Fruit fly (Drosophila melanogaster) whole organism, embryonic: ENCODE measurements around the gene CG5290.

Source experiments
- B-H2 ChIP-seq: fragments of 200-800 bp; sonication (Bioruptor generic); optimal IDR thresholded peaks from 2 replicates; lab custom pipeline; 2018; ENCODE audit warnings: missing biosample characterization, mild to moderate bottlenecking, missing genetic modification characterization
- CG10267 ChIP-seq: fragments of 200-800 bp; sonication (Bioruptor generic); optimal IDR thresholded peaks from 2 replicates; lab custom pipeline; 2018; ENCODE audit warnings: missing biosample characterization, mild to moderate bottlenecking, missing genetic modification characterization, moderate library complexity
- CG10462 ChIP-seq: fragments of 200-800 bp; sonication (Bioruptor generic); optimal IDR thresholded peaks from 2 replicates; lab custom pipeline; 2016; ENCODE audit warnings: missing biosample characterization, missing genetic modification characterization
- CG11085 ChIP-seq: fragments of 200-800 bp; sonication (Bioruptor generic); IDR thresholded peaks from 2 replicates; pipeline ENCODE4 v1.3.6; 2022; ENCODE audit warnings: missing biosample characterization, missing genetic modification characterization
- CG11247 ChIP-seq: fragments of 200-800 bp; sonication (Bioruptor generic); IDR thresholded peaks from 2 replicates; pipeline ENCODE4 v1.3.6; 2022; ENCODE audit warnings: missing biosample characterization, missing genetic modification characterization
- CG12769 ChIP-seq: fragments of 200-800 bp; sonication (Bioruptor generic); optimal IDR thresholded peaks from 2 replicates; lab custom pipeline; 2019; ENCODE audit warnings: missing biosample characterization, mild to moderate bottlenecking, missing genetic modification characterization, moderate library complexity
- CG14014 ChIP-seq: fragments of 200-800 bp; sonication (Bioruptor generic); IDR thresholded peaks from 2 replicates; pipeline ENCODE4 v1.3.6; 2022; ENCODE audit warnings: missing biosample characterization, missing genetic modification characterization
- CG14860 ChIP-seq: fragments of 200-800 bp; sonication (Bioruptor generic); IDR thresholded peaks from 3 replicates; pipeline ENCODE4 v1.3.6; 2022; ENCODE audit warnings: missing biosample characterization, missing genetic modification characterization; ENCODE audit not compliant: partially characterized antibody
- CG1647 ChIP-seq: fragments of 200-800 bp; sonication (Bioruptor generic); optimal IDR thresholded peaks from 3 replicates; lab custom pipeline; 2016; ENCODE audit warnings: missing biosample characterization, missing genetic modification characterization
- CG16815 ChIP-seq: fragments of 200-800 bp; sonication (Bioruptor generic); optimal IDR thresholded peaks from 3 replicates; lab custom pipeline; 2017; ENCODE audit warnings: missing biosample characterization, mild to moderate bottlenecking, missing genetic modification characterization
- CG18476 ChIP-seq: fragments of 200-800 bp; sonication (Bioruptor generic); optimal IDR thresholded peaks from 2 replicates; lab custom pipeline; 2016; ENCODE audit warnings: missing biosample characterization, mild to moderate bottlenecking, missing genetic modification characterization
- CG2116 ChIP-seq: fragments of 200-800 bp; sonication (Bioruptor generic); optimal IDR thresholded peaks from 3 replicates; lab custom pipeline; 2018; ENCODE audit warnings: missing biosample characterization, mild to moderate bottlenecking, missing genetic modification characterization
- CG30403 ChIP-seq: fragments of 200-800 bp; sonication (Bioruptor generic); optimal IDR thresholded peaks from 3 replicates; lab custom pipeline; 2016; ENCODE audit warnings: missing biosample characterization, missing genetic modification characterization
- CG31224 ChIP-seq: fragments of 200-800 bp; sonication (Bioruptor generic); IDR thresholded peaks from 2 replicates; pipeline ENCODE4 v1.3.6; 2022; ENCODE audit warnings: missing biosample characterization, missing genetic modification characterization
- CG32532 ChIP-seq: fragments of 200-800 bp; sonication (Bioruptor generic); IDR thresholded peaks from 2 replicates; pipeline ENCODE4 v1.3.6; 2022; ENCODE audit warnings: missing biosample characterization, missing genetic modification characterization
- CG34376 ChIP-seq: fragments of 200-800 bp; sonication (Bioruptor generic); optimal IDR thresholded peaks from 2 replicates; lab custom pipeline; 2018; ENCODE audit warnings: missing biosample characterization, mild to moderate bottlenecking, missing genetic modification characterization
- CG6689 ChIP-seq: fragments of 200-800 bp; sonication (Bioruptor generic); IDR thresholded peaks from 2 replicates; pipeline ENCODE4 v1.3.6; 2022; ENCODE audit warnings: missing biosample characterization, missing genetic modification characterization
- CG8388 ChIP-seq: fragments of 200-800 bp; sonication (Bioruptor generic); optimal IDR thresholded peaks from 2 replicates; lab custom pipeline; 2019; ENCODE audit warnings: missing biosample characterization, mild to moderate bottlenecking, missing genetic modification characterization, moderate library complexity
- CG8765 ChIP-seq: fragments of 200-800 bp; sonication (Bioruptor generic); IDR thresholded peaks from 2 replicates; pipeline ENCODE4 v1.3.6; 2022; ENCODE audit warnings: missing biosample characterization, missing genetic modification characterization
- CkIIα-i1 ChIP-seq: fragments of 200-800 bp; sonication (Bioruptor generic); IDR thresholded peaks from 2 replicates; pipeline ENCODE4 v1.3.6; 2022; ENCODE audit warnings: missing biosample characterization, missing genetic modification characterization
- CrebB ChIP-seq: fragments of 200-800 bp; sonication (Bioruptor generic); optimal IDR thresholded peaks from 3 replicates; lab custom pipeline; 2018; ENCODE audit warnings: missing biosample characterization, mild to moderate bottlenecking, missing genetic modification characterization
- E2f1 ChIP-seq: fragments of 200-800 bp; sonication (Bioruptor generic); IDR thresholded peaks from 2 replicates; pipeline ENCODE4 v1.3.6; 2022; ENCODE audit warnings: missing biosample characterization, missing genetic modification characterization
- E2f2 ChIP-seq: fragments of 200-800 bp; sonication (Bioruptor generic); IDR thresholded peaks from 2 replicates; pipeline ENCODE4 v1.3.6; 2022; ENCODE audit warnings: missing biosample characterization, missing genetic modification characterization
- Ets65A ChIP-seq: fragments of 200-800 bp; sonication (Bioruptor generic); peaks from one replicate; lab custom pipeline; 2016; ENCODE audit warnings: missing biosample characterization, missing genetic modification characterization
- Hsf ChIP-seq: fragments of 200-800 bp; sonication (Bioruptor generic); optimal IDR thresholded peaks from 3 replicates; lab custom pipeline; 2016; ENCODE audit warnings: missing biosample characterization, missing genetic modification characterization
- Trl ChIP-seq, 3 experiments: fragments of >200 bp in 2 of 3; fragments of 200-800 bp in 1 of 3; sonication (Bioruptor generic) in 1 of 3; optimal IDR thresholded peaks; 2 replicates in 1 of 3; 3 replicates in 2 of 3; lab custom pipeline; 2016 to 2017; ENCODE audit warnings: missing biosample characterization in 1 of 3, missing genetic modification characterization in 1 of 3
- abd-A ChIP-seq: fragments of 200-800 bp; sonication (Bioruptor generic); optimal IDR thresholded peaks from 3 replicates; lab custom pipeline; 2019; ENCODE audit warnings: missing biosample characterization, mild to moderate bottlenecking, missing genetic modification characterization, moderate library complexity
- ci ChIP-seq: fragments of 200-800 bp; sonication (Bioruptor generic); IDR thresholded peaks from 3 replicates; pipeline ENCODE4 v1.3.6; 2022; ENCODE audit warnings: missing biosample characterization, missing genetic modification characterization
- crol ChIP-seq: fragments of 200-800 bp; sonication (Bioruptor generic); IDR thresholded peaks from 2 replicates; pipeline ENCODE4 v1.3.6; 2022; ENCODE audit warnings: missing biosample characterization, missing genetic modification characterization
- dm ChIP-seq: fragments of 200-800 bp; sonication (Bioruptor generic); optimal IDR thresholded peaks from 3 replicates; lab custom pipeline; 2016; ENCODE audit warnings: missing biosample characterization, missing genetic modification characterization
- dpn ChIP-seq, 2 experiments: fragments of 200-800 bp; sonication (Bioruptor generic); optimal IDR thresholded peaks; 3 replicates each; lab custom pipeline; 2016; ENCODE audit warnings: missing biosample characterization in 2 of 2, missing genetic modification characterization in 2 of 2
- dysf ChIP-seq: fragments of 200-800 bp; sonication (Bioruptor generic); IDR thresholded peaks from 3 replicates; pipeline ENCODE4 v1.3.6; 2022; ENCODE audit warnings: missing biosample characterization, missing genetic modification characterization
- ewg ChIP-seq: fragments of 200-800 bp; sonication (Bioruptor generic); optimal IDR thresholded peaks from 3 replicates; lab custom pipeline; 2017; ENCODE audit warnings: mild to moderate bottlenecking, missing biosample characterization, missing genetic modification reagents, missing genetic modification characterization
- gcm ChIP-seq: fragments of 200-800 bp; sonication (Bioruptor generic); optimal IDR thresholded peaks from 2 replicates; lab custom pipeline; 2019; ENCODE audit warnings: missing biosample characterization, mild to moderate bottlenecking, missing genetic modification characterization, moderate library complexity
- gsb ChIP-seq: fragments of 200-800 bp; sonication (Bioruptor generic); IDR thresholded peaks from 2 replicates; pipeline ENCODE4 v1.3.6; 2022; ENCODE audit warnings: missing biosample characterization, missing genetic modification characterization
- hth ChIP-seq: fragments of >200 bp; optimal IDR thresholded peaks from 2 replicates; lab custom pipeline; 2017; ENCODE audit warnings: inconsistent platforms
- lab ChIP-seq: fragments of 200-800 bp; sonication (Bioruptor generic); optimal IDR thresholded peaks from 3 replicates; lab custom pipeline; 2017; ENCODE audit warnings: missing biosample characterization, missing genetic modification characterization, mild to moderate bottlenecking, moderate library complexity, missing genetic modification reagents
- lilli ChIP-seq: fragments of 200-800 bp; sonication (Bioruptor generic); optimal IDR thresholded peaks from 3 replicates; lab custom pipeline; 2016; ENCODE audit warnings: missing biosample characterization, missing genetic modification characterization
- org-1 ChIP-seq: fragments of 200-800 bp; sonication (Bioruptor generic); optimal IDR thresholded peaks from 2 replicates; lab custom pipeline; 2017; ENCODE audit warnings: missing biosample characterization, missing genetic modification characterization
- peb ChIP-seq: fragments of 200-800 bp; sonication (Bioruptor generic); IDR thresholded peaks from 2 replicates; pipeline ENCODE4 v1.3.6; 2022; ENCODE audit warnings: missing biosample characterization, missing genetic modification characterization
- pros ChIP-seq: fragments of 200-800 bp; sonication (Bioruptor generic); optimal IDR thresholded peaks from 3 replicates; lab custom pipeline; 2019; ENCODE audit warnings: missing biosample characterization, mild to moderate bottlenecking, missing genetic modification characterization, moderate library complexity
- repo ChIP-seq: fragments of 200-800 bp; sonication (Bioruptor generic); optimal IDR thresholded peaks from 2 replicates; lab custom pipeline; 2016; ENCODE audit warnings: missing biosample characterization, missing genetic modification characterization
- rib ChIP-seq: fragments of 200-800 bp; sonication (Bioruptor generic); IDR thresholded peaks from 2 replicates; pipeline ENCODE4 v1.3.6; 2022; ENCODE audit warnings: missing biosample characterization, missing genetic modification characterization
- row ChIP-seq: fragments of 200-800 bp; sonication (Bioruptor generic); IDR thresholded peaks from 3 replicates; pipeline ENCODE4 v1.3.6; 2022; ENCODE audit warnings: missing biosample characterization, missing genetic modification characterization
- shn ChIP-seq: fragments of 200-800 bp; sonication (Bioruptor generic); optimal IDR thresholded peaks from 3 replicates; lab custom pipeline; 2016; ENCODE audit warnings: missing biosample characterization, missing genetic modification characterization
- stwl ChIP-seq: fragments of 200-800 bp; sonication (Bioruptor generic); optimal IDR thresholded peaks from 3 replicates; lab custom pipeline; 2018; ENCODE audit warnings: missing biosample characterization, mild to moderate bottlenecking, missing genetic modification characterization, moderate library complexity
- toy ChIP-seq: fragments of 200-800 bp; sonication (Bioruptor generic); IDR thresholded peaks from 2 replicates; pipeline ENCODE4 v1.3.6; 2022; ENCODE audit warnings: missing biosample characterization, missing genetic modification characterization
- trh ChIP-seq: fragments of 200-800 bp; sonication (Bioruptor generic); optimal IDR thresholded peaks from 2 replicates; lab custom pipeline; 2016; ENCODE audit warnings: missing biosample characterization, missing genetic modification characterization
- ttk ChIP-seq: fragments of 200-800 bp; sonication (Bioruptor generic); IDR thresholded peaks from 2 replicates; pipeline ENCODE4 v2.1.2; 2022; ENCODE audit warnings: missing biosample characterization, missing genetic modification characterization

The CG5290 gene

dm6 chr3L:17948643-17949506, 36.5 kb upstream of the CG5290 start (continued):
- TF ChIP-seq dpn (GFP tag; optimal IDR thresholded peaks at IDR 0.05; lab: Kevin White, UChicago) = no peak
- no peak for TF ChIP-seq CG10267 (tag; lab: Kevin White, UChicago)
- peak; percentile 99 for TF ChIP-seq rib
- TF ChIP-seq org-1 (GFP tag; lab: Kevin White, UChicago) = no peak
- TF ChIP-seq dm (GFP tag; lab: Kevin White, UChicago) = peak; percentile 56
- peak; percentile 34 for TF ChIP-seq lilli (GFP tag; lab: Kevin White, UChicago)
- TF ChIP-seq stwl (tag; lab: Kevin White, UChicago) = no peak
- peak; percentile 59; the same call in 1 of the 2 replicates for TF ChIP-seq toy (GFP tag; lab: Robert Waterston, UW)
- TF ChIP-seq Ets65A (GFP tag; lab: Kevin White, UChicago) = peak; percentile 83
- TF ChIP-seq CG10462 (GFP tag; lab: Kevin White, UChicago) = no peak
- TF ChIP-seq row (GFP tag; lab: Robert Waterston, UW) = peak; percentile 20; the same call in 1 of the 3 replicates
- TF ChIP-seq CG11247 (GFP tag; lab: Robert Waterston, UW) = 0 out of 2 replicates have a peak, but pooled peaks have one; percentile 16
- peak; percentile 55 for TF ChIP-seq CG31224 (GFP tag; lab: Robert Waterston, UW)
- no peak for TF ChIP-seq CG14860 (GFP tag; lab: Robert Waterston, UW)
- TF ChIP-seq Trl (optimal IDR thresholded peaks at IDR 0.05; lab: Kevin White, UChicago) = peak in 1 of 2 experiments; percentile 39
- TF ChIP-seq Trl (GFP tag; optimal IDR thresholded peaks at IDR 0.05; lab: Kevin White, UChicago) = no peak
- no peak for TF ChIP-seq Hsf (GFP tag; lab: Kevin White, UChicago)
- peak; percentile 15; the same call in 1 of the 2 replicates for TF ChIP-seq CG14014 (GFP tag; lab: Robert Waterston, UW)
- TF ChIP-seq CG6689 (GFP tag; lab: Robert Waterston, UW) = no peak
- no peak for TF ChIP-seq E2f2 (GFP tag; lab: Robert Waterston, UW)
- no peak for TF ChIP-seq repo (GFP tag; lab: Kevin White, UChicago)
- TF ChIP-seq crol (GFP tag; lab: Robert Waterston, UW) = peak; percentile 99
- TF ChIP-seq CG8388 (GFP tag; lab: Kevin White, UChicago) = no peak
- TF ChIP-seq trh (GFP tag; lab: Kevin White, UChicago) = no peak
- TF ChIP-seq CG32532 (GFP tag; lab: Robert Waterston, UW) = peak; percentile 58
- no peak for TF ChIP-seq CG2116 (GFP tag; lab: Kevin White, UChicago)
- peak; percentile 86 for TF ChIP-seq CG12769
- TF ChIP-seq ttk (GFP tag; lab: Robert Waterston, UW) = no peak; the same call in 1 of the 2 replicates
- TF ChIP-seq CkIIα-i1 (GFP tag; lab: Robert Waterston, UW) = 0 out of 2 replicates have a peak, but pooled peaks have one; percentile 12
- TF ChIP-seq hth (lab: Kevin White, UChicago) = no peak
- TF ChIP-seq CrebB (tag; lab: Kevin White, UChicago) = no peak
- peak; percentile 60; the same call in 1 of the 3 replicates for TF ChIP-seq dysf
- peak; percentile 13 for TF ChIP-seq B-H2 (GFP tag; lab: Kevin White, UChicago)
- peak; percentile 94 for TF ChIP-seq ewg (GFP tag; lab: Kevin White, UChicago)
- peak; percentile 59; the same call in 1 of the 2 replicates for TF ChIP-seq CG8765 (GFP tag; lab: Robert Waterston, UW)
- TF ChIP-seq CG1647 (GFP tag; lab: Kevin White, UChicago) = no peak
- TF ChIP-seq shn (GFP tag; lab: Kevin White, UChicago) = no peak
- peak; percentile 30 for TF ChIP-seq CG30403 (GFP tag; lab: Kevin White, UChicago)
- no peak for TF ChIP-seq CG18476 (GFP tag; lab: Kevin White, UChicago)
- TF ChIP-seq E2f1 (GFP tag; lab: Robert Waterston, UW) = 0 out of 2 replicates have a peak, but pooled peaks have one; percentile 14
- TF ChIP-seq gcm = no peak
- TF ChIP-seq CG16815 (GFP tag; lab: Kevin White, UChicago) = peak; percentile 21
- TF ChIP-seq abd-A = peak; percentile 98
- no peak for TF ChIP-seq peb (GFP tag; lab: Robert Waterston, UW)
- no peak for TF ChIP-seq pros
- no peak for TF ChIP-seq CG11085 (GFP tag; lab: Robert Waterston, UW)
- peak; percentile 77 for TF ChIP-seq CG34376 (GFP tag; lab: Kevin White, UChicago)
- TF ChIP-seq lab (GFP tag; lab: Kevin White, UChicago) = peak; percentile 74
- TF ChIP-seq gsb = 0 out of 2 replicates have a peak, but pooled peaks have one; percentile 14
- no peak for TF ChIP-seq ci (GFP tag; lab: Robert Waterston, UW)
